Worm (Caenorhabditis elegans): Measurements from ENCODE around the gene F43G6.16.

F43G6.16 gene

DNA sequence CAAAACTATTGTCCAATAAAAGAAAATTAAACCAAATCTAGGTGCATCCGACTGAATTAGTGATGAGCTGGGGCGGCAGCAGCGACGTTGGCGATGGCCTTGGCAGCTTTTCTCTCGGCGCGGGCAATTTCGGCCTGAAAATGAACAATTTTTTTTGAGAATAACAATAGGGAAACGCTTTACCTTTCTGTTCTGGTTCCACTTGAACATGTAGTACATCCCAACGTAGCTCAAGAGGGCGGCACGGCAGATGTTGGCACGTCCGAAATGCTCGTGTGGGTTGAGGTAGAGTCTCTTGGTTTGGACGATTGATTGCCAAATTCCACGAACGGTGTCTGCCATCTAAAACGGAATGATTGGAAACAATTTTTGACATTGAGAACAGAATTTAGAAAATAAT lies 8.2 kb downstream of the F43G6.16 start, which contains the start of gene F44E5.1:
TSS of gene F44E5.1 (minus strand) at position 342 of the 400 bp plus-strand sequence.
- TF ChIP-seq unc-39 (tag; optimal IDR thresholded peaks at IDR 0.05) (no peak), eor-1 (tag; optimal IDR thresholded peaks at IDR 0.05) (no peak), fos-1 (tag; optimal IDR thresholded peaks at IDR 0.05) (no peak), elt-1 (tag; optimal IDR thresholded peaks at IDR 0.05) (no peak), ztf-11 (tag; optimal IDR thresholded peaks at IDR 0.05) (no peak)

DNA sequence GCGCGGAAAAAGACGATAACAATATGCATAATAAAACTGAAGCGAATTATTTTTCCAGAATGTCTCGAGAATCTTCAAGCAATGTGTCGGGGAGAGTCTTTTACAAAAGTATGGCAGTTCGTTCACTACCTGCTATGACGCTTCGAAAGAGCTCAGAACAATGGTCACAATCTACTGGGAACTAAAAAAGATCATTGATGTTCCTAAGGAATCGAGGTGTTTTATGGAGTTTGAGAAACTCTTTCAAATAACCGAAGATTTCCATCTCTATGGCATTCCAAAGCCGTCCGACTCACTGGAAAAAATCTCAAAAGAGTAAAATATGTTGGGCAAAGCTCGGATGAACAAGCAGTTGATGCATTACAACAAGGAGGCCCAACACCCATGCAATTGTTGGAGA lies 10.1 kb downstream of the F43G6.16 start, which contains the start of gene F44E5.15:
TSS of gene F44E5.15 (plus strand) at position 301 of the 400 bp plus-strand sequence.
- no peak for TF ChIP-seq pqm-1 (tag; optimal IDR thresholded peaks at IDR 0.05)
- TF ChIP-seq nhr-25 (tag; optimal IDR thresholded peaks at IDR 0.05), result no peak
- no peak for TF ChIP-seq R02D3.7 (tag; optimal IDR thresholded peaks at IDR 0.05)
- no peak for TF ChIP-seq ceh-9 (tag; optimal IDR thresholded peaks at IDR 0.05)
- TF ChIP-seq nhr-11 (tag; optimal IDR thresholded peaks at IDR 0.05), result no peak
- TF ChIP-seq lin-39 (tag; optimal IDR thresholded peaks at IDR 0.05), result no peak
- TF ChIP-seq mml-1 (tag; optimal IDR thresholded peaks at IDR 0.05), result no peak

DNA sequence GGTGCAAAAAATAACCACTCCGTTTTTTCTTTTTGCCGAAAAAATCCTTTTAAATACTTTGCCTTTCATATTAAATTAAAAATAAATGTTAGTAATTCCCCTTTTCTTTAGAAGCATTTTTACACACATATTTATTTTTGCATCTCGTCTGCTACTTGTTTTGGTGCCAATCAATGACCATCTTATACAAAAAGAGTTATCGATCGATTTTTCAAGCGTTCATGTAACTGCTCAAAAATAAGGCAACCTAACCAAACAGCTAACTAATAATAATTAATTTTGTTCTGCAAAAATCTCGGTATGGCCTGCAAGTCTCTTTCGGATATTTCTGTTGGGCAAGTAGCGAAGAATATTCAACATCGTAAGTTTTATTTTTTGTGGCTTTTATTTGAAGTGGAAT lies 16.0 kb downstream of the F43G6.16 start, which contains the start of gene F44E5.2:
TSS of gene F44E5.2 (plus strand) at position 301 of the 400 bp plus-strand sequence.
- TF ChIP-seq daf-12 (tag; optimal IDR thresholded peaks at IDR 0.05) (no peak), elt-1 (tag; optimal IDR thresholded peaks at IDR 0.05) (no peak), nfya-1 (tag; optimal IDR thresholded peaks at IDR 0.05; ENCODE audit: insufficient read depth) (no peak), nhr-43 (tag; optimal IDR thresholded peaks at IDR 0.05; ENCODE audit: poor library complexity, severe bottlenecking) (no peak), nhr-12 (tag; optimal IDR thresholded peaks at IDR 0.05) (no peak), lin-15B (tag; optimal IDR thresholded peaks at IDR 0.05) (no peak), nhr-67 (tag; optimal IDR thresholded peaks at IDR 0.05) (no peak)

DNA sequence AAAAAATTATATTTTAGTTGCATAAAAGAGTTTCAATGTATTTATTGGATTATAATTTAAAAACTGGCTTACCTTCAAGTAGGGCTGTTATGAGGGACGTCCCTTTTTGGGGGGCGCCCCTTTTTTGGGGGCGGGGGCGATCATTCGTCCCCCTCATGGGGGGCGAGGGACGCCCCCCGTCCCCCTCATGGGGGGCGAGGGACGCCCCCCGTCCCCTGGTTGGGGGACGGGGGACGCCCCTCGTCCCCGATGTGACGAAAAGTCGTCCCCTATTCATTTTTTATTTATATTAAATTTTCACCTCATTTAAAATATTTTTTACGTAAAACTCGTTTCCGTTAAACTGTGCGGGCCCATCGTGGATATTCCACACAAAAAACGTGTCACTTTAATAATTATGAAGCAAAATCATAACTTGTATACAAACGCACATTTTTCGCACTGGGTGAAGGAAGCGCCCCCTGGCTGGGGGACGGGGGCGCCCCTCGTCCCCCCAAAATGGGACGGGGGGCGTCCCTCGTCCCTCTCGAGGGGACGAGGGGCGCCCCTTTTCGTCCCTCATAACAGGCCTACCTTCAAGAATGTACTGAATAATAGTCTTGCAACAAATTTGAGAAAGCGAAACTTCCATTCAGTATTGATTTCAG lies 16.8 kb downstream of the F43G6.16 start:
- TF ChIP-seq ceh-16 (tag; optimal IDR thresholded peaks at IDR 0.05), result no peak
- TF ChIP-seq unc-62 (GFP tag; optimal IDR thresholded peaks at IDR 0.05), result no peak
- TF ChIP-seq ZK546.5 (tag; optimal IDR thresholded peaks at IDR 0.05), result no peak
- TF ChIP-seq lin-39 (tag; optimal IDR thresholded peaks at IDR 0.05), result no peak
- TF ChIP-seq nhr-25 (tag; optimal IDR thresholded peaks at IDR 0.05), result no peak
- TF ChIP-seq lin-15B (tag; optimal IDR thresholded peaks at IDR 0.05), result no peak
- no peak for TF ChIP-seq skn-1 (tag; optimal IDR thresholded peaks at IDR 0.05)
- no peak for TF ChIP-seq nhr-77 (tag; optimal IDR thresholded peaks at IDR 0.05)
- no peak for TF ChIP-seq ama-1 (optimal IDR thresholded peaks at IDR 0.05)
- TF ChIP-seq ceh-82 (tag; optimal IDR thresholded peaks at IDR 0.05), result no peak
- TF ChIP-seq fkh-2 (tag; optimal IDR thresholded peaks at IDR 0.05), result no peak
- TF ChIP-seq zag-1 (tag; optimal IDR thresholded peaks at IDR 0.05), result no peak
- no peak for TF ChIP-seq nhr-67 (tag; optimal IDR thresholded peaks at IDR 0.05)
- no peak for TF ChIP-seq fos-1 (tag; optimal IDR thresholded peaks at IDR 0.05)
- no peak for TF ChIP-seq egl-27 (tag; optimal IDR thresholded peaks at IDR 0.05)
- TF ChIP-seq nhr-43 (tag; optimal IDR thresholded peaks at IDR 0.05; ENCODE audit: poor library complexity, severe bottlenecking), result no peak
- no peak for TF ChIP-seq nhr-12 (tag; optimal IDR thresholded peaks at IDR 0.05)
- no peak for TF ChIP-seq nhr-237 (tag; optimal IDR thresholded peaks at IDR 0.05)

ce11 chrII:11761806-11762512 lies 20.5 kb downstream of the F43G6.16 start:
- TF ChIP-seq ztf-4 (tag; optimal IDR thresholded peaks at IDR 0.05), result peak; percentile 60
- peak in 1 of 2 experiments; percentile 7 for TF ChIP-seq eor-1 (tag; optimal IDR thresholded peaks at IDR 0.05)
- peak; percentile 13 for TF ChIP-seq elt-1 (tag; optimal IDR thresholded peaks at IDR 0.05)
- TF ChIP-seq tbx-2 (tag; optimal IDR thresholded peaks at IDR 0.05), result peak; percentile 70
- peak in 1 of 3 experiments; percentile 81 for TF ChIP-seq elt-3 (tag; optimal IDR thresholded peaks at IDR 0.05)
- TF ChIP-seq nhr-25 (tag; optimal IDR thresholded peaks at IDR 0.05), result peak; percentile 43
- peak; percentile 37 for TF ChIP-seq elt-2 (tag; optimal IDR thresholded peaks at IDR 0.05)
- TF ChIP-seq nhr-237 (tag; optimal IDR thresholded peaks at IDR 0.05), result no peak
- TF ChIP-seq fos-1 (tag; optimal IDR thresholded peaks at IDR 0.05), result peak; percentile 78
- peak; percentile 81 for TF ChIP-seq pha-4 (tag; optimal IDR thresholded peaks at IDR 0.05)
- TF ChIP-seq nhr-23 (tag; optimal IDR thresholded peaks at IDR 0.05), result no peak
- TF ChIP-seq ama-1 (optimal IDR thresholded peaks at IDR 0.05), result peak; percentile 93
- no peak for TF ChIP-seq ceh-16 (tag; optimal IDR thresholded peaks at IDR 0.05)
- peak; percentile 48 for TF ChIP-seq nfya-1 (tag; optimal IDR thresholded peaks at IDR 0.05; ENCODE audit: insufficient read depth)

All from whole organism, L3 larva.